Worm (Caenorhabditis elegans) whole organism, L1 larva: ENCODE results near the gene F15B9.8.

Source experiments
- C04F5.9 ChIP-seq: sonication (generic microtip); optimal IDR thresholded peaks from 2 replicates; lab custom pipeline; 2016; ENCODE audit warnings: missing genetic modification characterization, missing compliant biosample characterization
- C16A3.4 ChIP-seq: fragments of 150-350 bp; optimal IDR thresholded peaks from 2 replicates; lab custom pipeline; 2014; ENCODE audit warnings: missing biosample characterization, missing genetic modification characterization
- C34B4.2 ChIP-seq: sonication (generic microtip); optimal IDR thresholded peaks from 2 replicates; lab custom pipeline; 2017; ENCODE audit warnings: mild to moderate bottlenecking, missing genetic modification characterization, missing compliant biosample characterization
- F16B12.6 ChIP-seq: fragments of 150-350 bp; optimal IDR thresholded peaks from 2 replicates; lab custom pipeline; 2014; ENCODE audit warnings: missing biosample characterization, missing genetic modification characterization
- Y116A8C.19 ChIP-seq: sonication (generic microtip); optimal IDR thresholded peaks from 2 replicates; lab custom pipeline; 2016; ENCODE audit warnings: missing compliant biosample characterization, missing genetic modification characterization, borderline replicate concordance
- aha-1 ChIP-seq: fragments of 150-350 bp; optimal IDR thresholded peaks from 2 replicates; lab custom pipeline; 2014; ENCODE audit warnings: missing biosample characterization, missing genetic modification characterization
- aly-2 ChIP-seq: fragments of 150-350 bp; optimal IDR thresholded peaks from 2 replicates; lab custom pipeline; 2014; ENCODE audit warnings: missing biosample characterization, missing genetic modification characterization
- ama-1 ChIP-seq: fragments of 150-350 bp; optimal IDR thresholded peaks from 2 replicates; lab custom pipeline; 2014
- blmp-1 ChIP-seq: fragments of 150-350 bp; optimal IDR thresholded peaks from 2 replicates; lab custom pipeline; 2014; ENCODE audit warnings: missing biosample characterization, missing genetic modification characterization
- ceh-63 ChIP-seq: fragments of 200-800 bp; sonication (Bioruptor generic); optimal IDR thresholded peaks from 2 replicates; lab custom pipeline; 2018; ENCODE audit warnings: mild to moderate bottlenecking, missing genetic modification characterization, missing compliant biosample characterization
- ceh-8 ChIP-seq: fragments of 200-800 bp; sonication (Bioruptor generic); optimal IDR thresholded peaks from 2 replicates; lab custom pipeline; 2018; ENCODE audit warnings: mild to moderate bottlenecking, missing genetic modification characterization, moderate library complexity, missing compliant biosample characterization
- ceh-82 ChIP-seq, 3 experiments: fragments of 150-350 bp in 1 of 3; sonication (generic microtip) in 2 of 3; optimal IDR thresholded peaks; 2 replicates each; lab custom pipeline; 2014 to 2017; ENCODE audit warnings: missing biosample characterization in 3 of 3, missing genetic modification characterization in 3 of 3
- ceh-88 ChIP-seq: fragments of 200-800 bp; sonication (Bioruptor generic); IDR thresholded peaks from 2 replicates; pipeline ENCODE4 v1.3.6; 2022; ENCODE audit warnings: missing genetic modification characterization, missing compliant biosample characterization
- ces-1 ChIP-seq: fragments of 150-350 bp; optimal IDR thresholded peaks from 2 replicates; lab custom pipeline; 2014; ENCODE audit warnings: missing biosample characterization, missing genetic modification reagents, missing genetic modification characterization
- dpl-1 ChIP-seq, 3 experiments: fragments of 150-350 bp in 2 of 3; sonication (generic microtip) in 1 of 3; optimal IDR thresholded peaks; 2 replicates each; lab custom pipeline; 2014 to 2017; ENCODE audit warnings: missing biosample characterization in 3 of 3, missing genetic modification characterization in 3 of 3, missing genetic modification reagents in 3 of 3
- efl-1 ChIP-seq, 4 experiments: fragments of 150-350 bp; optimal IDR thresholded peaks in 3 of 4; peaks in 1 of 4; 1 replicate in 1 of 4; 2 replicates in 3 of 4; lab custom pipeline; 2014; ENCODE audit warnings: missing biosample characterization in 2 of 4, missing genetic modification characterization in 2 of 4, missing genetic modification reagents in 2 of 4
- efl-3 ChIP-seq: fragments of 200-800 bp; sonication (Bioruptor generic); optimal IDR thresholded peaks from 2 replicates; lab custom pipeline; 2018; ENCODE audit warnings: mild to moderate bottlenecking, missing genetic modification characterization, missing compliant biosample characterization
- egl-27 ChIP-seq, 2 experiments: fragments of 150-350 bp in 1 of 2; sonication (generic microtip); optimal IDR thresholded peaks; 3 replicates each; lab custom pipeline; 2017 to 2018; ENCODE audit warnings: missing biosample characterization in 2 of 2, missing genetic modification characterization in 2 of 2, missing genetic modification reagents in 2 of 2
- elt-3 ChIP-seq, 6 experiments: fragments of 150-350 bp in 1 of 6; sonication (generic microtip); optimal IDR thresholded peaks; 2 replicates each; lab custom pipeline; 2017 to 2018; ENCODE audit warnings: missing biosample characterization in 6 of 6, missing genetic modification characterization in 6 of 6, inconsistent platforms in 1 of 6
- fos-1 ChIP-seq: fragments of 150-350 bp; optimal IDR thresholded peaks from 2 replicates; lab custom pipeline; 2014; ENCODE audit warnings: missing biosample characterization, missing genetic modification characterization
- hpl-2 ChIP-seq: fragments of 150-350 bp; optimal IDR thresholded peaks from 2 replicates; lab custom pipeline; 2014; ENCODE audit warnings: missing biosample characterization, missing genetic modification reagents, missing genetic modification characterization
- irx-1 ChIP-seq: sonication (generic microtip); optimal IDR thresholded peaks from 2 replicates; lab custom pipeline; 2016; ENCODE audit warnings: missing genetic modification characterization, missing compliant biosample characterization
- isw-1 ChIP-seq: fragments of 200-800 bp; sonication (Bioruptor generic); IDR thresholded peaks from 2 replicates; pipeline ENCODE4 v1.3.6; 2022; ENCODE audit warnings: missing genetic modification characterization, missing compliant biosample characterization
- lin-14 ChIP-seq: fragments of 200-800 bp; sonication (Bioruptor generic); optimal IDR thresholded peaks from 2 replicates; lab custom pipeline; 2018; ENCODE audit warnings: mild to moderate bottlenecking, missing genetic modification characterization, moderate library complexity, missing compliant biosample characterization
- lin-15B ChIP-seq: fragments of 150-350 bp; sonication (generic microtip); optimal IDR thresholded peaks from 3 replicates; lab custom pipeline; 2014; ENCODE audit warnings: missing biosample characterization, missing genetic modification characterization
- lin-35 ChIP-seq, 2 experiments: fragments of 150-350 bp; optimal IDR thresholded peaks; 2 replicates each; lab custom pipeline; 2014; ENCODE audit warnings: missing biosample characterization in 2 of 2, missing genetic modification characterization in 2 of 2, missing genetic modification reagents in 2 of 2
- lin-39 ChIP-seq: fragments of 150-350 bp; optimal IDR thresholded peaks from 2 replicates; lab custom pipeline; 2014; ENCODE audit warnings: missing biosample characterization, missing genetic modification reagents, missing genetic modification characterization
- lir-3 ChIP-seq: sonication (generic microtip); optimal IDR thresholded peaks from 2 replicates; lab custom pipeline; 2016; ENCODE audit warnings: mild to moderate bottlenecking, missing genetic modification characterization, moderate library complexity, missing compliant biosample characterization; ENCODE audit not compliant: poor library complexity
- lsy-2 ChIP-seq, 2 experiments: fragments of 150-350 bp; optimal IDR thresholded peaks; 2 replicates each; lab custom pipeline; 2014; ENCODE audit warnings: missing biosample characterization in 2 of 2, missing genetic modification characterization in 2 of 2
- mdl-1 ChIP-seq, 2 experiments: fragments of 150-350 bp; optimal IDR thresholded peaks; 2 replicates each; lab custom pipeline; 2014 to 2017; ENCODE audit warnings: missing biosample characterization in 2 of 2, missing genetic modification characterization in 2 of 2, inconsistent platforms in 1 of 2
- nhr-11 ChIP-seq: fragments of 150-350 bp; optimal IDR thresholded peaks from 2 replicates; lab custom pipeline; 2014; ENCODE audit warnings: missing biosample characterization, missing genetic modification characterization
- nhr-19 ChIP-seq: fragments of 200-800 bp; sonication (Bioruptor generic); conservative IDR thresholded peaks from 2 replicates; pipeline ENCODE4 v1.3.6; 2022; ENCODE audit warnings: missing genetic modification characterization, missing compliant biosample characterization
- nhr-20 ChIP-seq: sonication (generic microtip); optimal IDR thresholded peaks from 2 replicates; lab custom pipeline; 2016; ENCODE audit warnings: mild to moderate bottlenecking, missing genetic modification characterization, missing compliant biosample characterization
- nhr-237 ChIP-seq: fragments of 150-350 bp; optimal IDR thresholded peaks from 2 replicates; lab custom pipeline; 2014; ENCODE audit warnings: missing biosample characterization, missing genetic modification characterization
- nhr-47 ChIP-seq: sonication (generic microtip); optimal IDR thresholded peaks from 2 replicates; lab custom pipeline; 2016; ENCODE audit warnings: mild to moderate bottlenecking, missing genetic modification characterization, moderate library complexity, missing compliant biosample characterization
- nhr-71 ChIP-seq: sonication (generic microtip); optimal IDR thresholded peaks from 2 replicates; lab custom pipeline; 2016; ENCODE audit warnings: mild to moderate bottlenecking, missing genetic modification characterization, moderate library complexity, missing compliant biosample characterization
- nhr-76 ChIP-seq: sonication (generic microtip); optimal IDR thresholded peaks from 2 replicates; lab custom pipeline; 2017; ENCODE audit warnings: missing biosample characterization, missing genetic modification characterization
- nhr-77 ChIP-seq: fragments of 150-350 bp; optimal IDR thresholded peaks from 2 replicates; lab custom pipeline; 2014; ENCODE audit warnings: missing biosample characterization, missing genetic modification characterization
- nhr-84 ChIP-seq: sonication (generic microtip); optimal IDR thresholded peaks from 2 replicates; lab custom pipeline; 2017; ENCODE audit warnings: missing biosample characterization, missing genetic modification characterization
- nhr-85 ChIP-seq: sonication (generic microtip); peaks from one replicate; lab custom pipeline; 2016; ENCODE audit warnings: missing genetic modification characterization, inconsistent platforms, missing compliant biosample characterization
- nhr-90 ChIP-seq: sonication (generic microtip); optimal IDR thresholded peaks from 2 replicates; lab custom pipeline; 2016; ENCODE audit warnings: mild to moderate bottlenecking, missing genetic modification characterization, missing compliant biosample characterization; ENCODE audit not compliant: poor library complexity
- pag-3 ChIP-seq: sonication (generic microtip); optimal IDR thresholded peaks from 2 replicates; lab custom pipeline; 2017; ENCODE audit warnings: missing genetic modification characterization, mild to moderate bottlenecking, missing compliant biosample characterization, antibody characterized with exemption, borderline replicate concordance; ENCODE audit not compliant: insufficient read depth
- rnt-1 ChIP-seq: sonication (generic microtip); optimal IDR thresholded peaks from 2 replicates; lab custom pipeline; 2016; ENCODE audit warnings: mild to moderate bottlenecking, missing genetic modification characterization, moderate library complexity, missing compliant biosample characterization
- snpc-4 ChIP-seq: fragments of 150-350 bp; optimal IDR thresholded peaks from 2 replicates; lab custom pipeline; 2014; ENCODE audit warnings: missing biosample characterization, missing genetic modification characterization
- snu-23 ChIP-seq: sonication (generic microtip); optimal IDR thresholded peaks from 2 replicates; lab custom pipeline; 2016; ENCODE audit warnings: missing genetic modification characterization, missing compliant biosample characterization
- sup-37 ChIP-seq: fragments of 200-800 bp; sonication (Bioruptor generic); optimal IDR thresholded peaks from 2 replicates; lab custom pipeline; 2018; ENCODE audit warnings: mild to moderate bottlenecking, missing genetic modification characterization, missing compliant biosample characterization
- swsn-7 ChIP-seq: sonication (generic microtip); optimal IDR thresholded peaks from 2 replicates; lab custom pipeline; 2016; ENCODE audit warnings: missing genetic modification characterization, missing compliant biosample characterization
- tbx-2 ChIP-seq: sonication (generic microtip); optimal IDR thresholded peaks from 2 replicates; lab custom pipeline; 2016; ENCODE audit warnings: missing genetic modification characterization, missing compliant biosample characterization
- unc-62 ChIP-seq: fragments of 150-350 bp; optimal IDR thresholded peaks from 2 replicates; lab custom pipeline; 2014; ENCODE audit warnings: missing biosample characterization, missing genetic modification reagents, missing genetic modification characterization
- vab-15 ChIP-seq: sonication (generic microtip); optimal IDR thresholded peaks from 2 replicates; lab custom pipeline; 2017; ENCODE audit warnings: missing genotype, mild to moderate bottlenecking, missing genetic modification characterization, missing compliant biosample characterization
- zag-1 ChIP-seq: fragments of 150-350 bp; optimal IDR thresholded peaks from 2 replicates; lab custom pipeline; 2014; ENCODE audit warnings: missing biosample characterization, missing genetic modification characterization
- zip-4 ChIP-seq: fragments of 200-800 bp; sonication (Bioruptor generic); optimal IDR thresholded peaks from 2 replicates; lab custom pipeline; 2018; ENCODE audit warnings: mild to moderate bottlenecking, missing genetic modification characterization, moderate library complexity, missing compliant biosample characterization
- ztf-4 ChIP-seq: fragments of 150-350 bp; optimal IDR thresholded peaks from 2 replicates; lab custom pipeline; 2014; ENCODE audit warnings: missing biosample characterization, missing genetic modification characterization

The F15B9.8 gene

DNA sequence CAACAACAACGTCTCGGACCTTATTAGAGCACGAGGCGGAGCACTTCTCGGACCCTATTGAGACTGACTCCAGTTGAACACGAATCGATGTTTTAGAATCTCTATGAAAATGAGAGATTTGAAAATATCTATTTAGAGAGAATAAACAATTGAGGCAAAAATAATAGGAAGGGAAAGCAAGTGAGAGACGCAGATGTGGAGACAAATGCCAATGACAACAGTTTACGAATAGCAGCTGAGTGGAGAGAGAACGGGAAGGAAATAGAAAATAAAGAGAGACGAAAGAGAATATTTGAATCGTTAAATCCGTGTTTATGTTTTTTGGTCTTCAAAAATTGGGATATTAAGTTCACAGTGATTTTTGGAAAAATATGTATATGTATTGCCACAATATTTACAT lies 21.5 kb downstream of the F15B9.8 start:
- TF ChIP-seq fos-1 (no peak), isw-1 (GFP tag; lab: Robert Waterston, UW) (no peak), nhr-90 (tag; lab: Kevin White, UChicago) (no peak), aly-2 (no peak), lir-3 (tag; lab: Kevin White, UChicago) (no peak), F16B12.6 (tag; lab: Kevin White, UChicago) (no peak), swsn-7 (tag; lab: Kevin White, UChicago) (peak; percentile 31), nhr-237 (tag; lab: Kevin White, UChicago) (no peak), nhr-11 (tag; lab: Kevin White, UChicago) (no peak), lsy-2 (tag; optimal IDR thresholded peaks at IDR 0.05; lab: Kevin White, UChicago) (peak; percentile 0 to 37), C04F5.9 (tag; lab: Kevin White, UChicago) (no peak), mdl-1 (tag; optimal IDR thresholded peaks at IDR 0.05; lab: Kevin White, UChicago) (no peak), efl-1 (optimal IDR thresholded peaks at IDR 0.05; lab: Kevin White, UChicago) (peak in 1 of 2 experiments; percentile 32), efl-1 (GFP tag; optimal IDR thresholded peaks at IDR 0.05 in 1 of 2; lab: Kevin White, UChicago) (peak in 1 of 2 experiments; percentile 74), Y116A8C.19 (no peak), C34B4.2 (tag; lab: Kevin White, UChicago) (no peak), ceh-8 (GFP tag; lab: Kevin White, UChicago) (no peak), tbx-2 (tag; lab: Kevin White, UChicago) (peak; percentile 22), lin-39 (tag; lab: Kevin White, UChicago) (no peak), nhr-77 (tag; lab: Kevin White, UChicago) (no peak), elt-3 (tag; optimal IDR thresholded peaks at IDR 0.05; lab: Kevin White, UChicago) (no peak), unc-62 (GFP tag; lab: Kevin White, UChicago) (no peak), zag-1 (tag; lab: Kevin White, UChicago) (no peak), ztf-4 (tag; lab: Kevin White, UChicago) (no peak), egl-27 (tag; optimal IDR thresholded peaks at IDR 0.05; lab: Kevin White, UChicago) (no peak), aha-1 (tag; lab: Kevin White, UChicago) (no peak), nhr-71 (tag; lab: Kevin White, UChicago) (peak; percentile 61), lin-14 (GFP tag; lab: Kevin White, UChicago) (peak; percentile 84), ces-1 (GFP tag; lab: Kevin White, UChicago) (no peak), snu-23 (peak; percentile 59), pag-3 (tag; lab: Kevin White, UChicago) (no peak), vab-15 (no peak), zip-4 (no peak), nhr-19 (GFP tag; lab: Robert Waterston, UW) (no peak), ceh-82 (tag; optimal IDR thresholded peaks at IDR 0.05; lab: Kevin White, UChicago) (no peak), nhr-76 (tag; lab: Kevin White, UChicago) (no peak), hpl-2 (GFP tag; lab: Kevin White, UChicago) (no peak), nhr-47 (tag; lab: Kevin White, UChicago) (peak; percentile 23), nhr-20 (tag; lab: Kevin White, UChicago) (peak; percentile 51), irx-1 (tag; lab: Kevin White, UChicago) (no peak), nhr-85 (peak; percentile 52), sup-37 (GFP tag; lab: Kevin White, UChicago) (no peak), rnt-1 (tag; lab: Kevin White, UChicago) (peak; percentile 22), snpc-4 (peak; percentile 19), lin-35 (GFP tag; optimal IDR thresholded peaks at IDR 0.05; lab: Kevin White, UChicago) (peak in 1 of 2 experiments; percentile 19), dpl-1 (GFP tag; optimal IDR thresholded peaks at IDR 0.05; lab: Kevin White, UChicago) (peak in 2 of 3 experiments; percentile 8 to 14), ama-1 (lab: Kevin White, UChicago) (no peak), nhr-84 (no peak), C16A3.4 (no peak), efl-3 (GFP tag; lab: Kevin White, UChicago) (no peak), blmp-1 (tag; lab: Kevin White, UChicago) (peak; percentile 70), ceh-63 (GFP tag; lab: Kevin White, UChicago) (no peak), ceh-88 (no peak), lin-15B (tag; lab: Kevin White, UChicago) (no peak)
